Worm (Caenorhabditis elegans) whole organism, late embryonic: ENCODE measurements around the gene ZK662.2.
A peak's percentile ranks its signal among the peaks of the same experiment; 100 is the strongest.

Experiments
- C08G9.2 ChIP-seq: sonication (generic microtip); optimal IDR thresholded peaks from 2 replicates; lab custom pipeline; 2016; ENCODE audit warnings: mild to moderate bottlenecking, missing genetic modification characterization, moderate library complexity, missing compliant biosample characterization
- F13H6.1 ChIP-seq: sonication (generic microtip); optimal IDR thresholded peaks from 2 replicates; lab custom pipeline; 2016; ENCODE audit warnings: missing genetic modification characterization, missing compliant biosample characterization
- K02D7.2 ChIP-seq: sonication (generic microtip); optimal IDR thresholded peaks from 2 replicates; lab custom pipeline; 2017; ENCODE audit warnings: mild to moderate bottlenecking, missing genetic modification characterization, missing compliant biosample characterization
- T23F11.4 ChIP-seq: fragments of 200-800 bp; sonication (Bioruptor generic); optimal IDR thresholded peaks from 2 replicates; lab custom pipeline; 2018; ENCODE audit warnings: mild to moderate bottlenecking, missing genetic modification characterization, missing compliant biosample characterization
- Y22D7AL.16 ChIP-seq: sonication (generic microtip); optimal IDR thresholded peaks from 2 replicates; lab custom pipeline; 2016; ENCODE audit warnings: missing genetic modification characterization, missing compliant biosample characterization
- ahr-1 ChIP-seq: sonication (generic microtip); optimal IDR thresholded peaks from 2 replicates; lab custom pipeline; 2016; ENCODE audit warnings: missing genetic modification characterization, missing compliant biosample characterization
- ceh-18 ChIP-seq: sonication (generic microtip); optimal IDR thresholded peaks from 2 replicates; lab custom pipeline; 2016; ENCODE audit warnings: missing genetic modification characterization, missing compliant biosample characterization
- ceh-22 ChIP-seq: sonication (generic microtip); optimal IDR thresholded peaks from 2 replicates; lab custom pipeline; 2017; ENCODE audit warnings: missing biosample characterization, missing genetic modification characterization
- ceh-24 ChIP-seq: sonication (generic microtip); optimal IDR thresholded peaks from 2 replicates; lab custom pipeline; 2016; ENCODE audit warnings: mild to moderate bottlenecking, missing genetic modification characterization, missing compliant biosample characterization
- ceh-34 ChIP-seq: sonication (generic microtip); optimal IDR thresholded peaks from 2 replicates; lab custom pipeline; 2016; ENCODE audit warnings: mild to moderate bottlenecking, missing genetic modification characterization, missing compliant biosample characterization
- ceh-45 ChIP-seq: fragments of 200-800 bp; sonication (Bioruptor generic); IDR thresholded peaks from 2 replicates; pipeline ENCODE4 v1.3.6; 2022; ENCODE audit warnings: missing genetic modification reagents, missing genetic modification characterization, missing compliant biosample characterization
- dmd-4 ChIP-seq: sonication (generic microtip); optimal IDR thresholded peaks from 2 replicates; lab custom pipeline; 2016; ENCODE audit warnings: borderline replicate concordance, missing genetic modification characterization, missing compliant biosample characterization
- dve-1 ChIP-seq: sonication (generic microtip); optimal IDR thresholded peaks from 2 replicates; lab custom pipeline; 2017; ENCODE audit warnings: antibody characterized with exemption, mild to moderate bottlenecking, missing genetic modification characterization, missing compliant biosample characterization
- elt-4 ChIP-seq: sonication (generic microtip); optimal IDR thresholded peaks from 2 replicates; lab custom pipeline; 2016; ENCODE audit warnings: missing genetic modification characterization, missing compliant biosample characterization
- ets-4 ChIP-seq: sonication (generic microtip); optimal IDR thresholded peaks from 2 replicates; lab custom pipeline; 2016; ENCODE audit warnings: missing genetic modification characterization, missing compliant biosample characterization
- fax-1 ChIP-seq: sonication (generic microtip); optimal IDR thresholded peaks from 2 replicates; lab custom pipeline; 2016; ENCODE audit warnings: missing genotype, missing genetic modification characterization, missing compliant biosample characterization
- fkh-10 ChIP-seq: fragments of 150-350 bp; optimal IDR thresholded peaks from 2 replicates; lab custom pipeline; 2014; ENCODE audit warnings: missing biosample characterization, missing genetic modification reagents, missing genetic modification characterization
- fkh-6 ChIP-seq: sonication (generic microtip); optimal IDR thresholded peaks from 2 replicates; lab custom pipeline; 2016; ENCODE audit warnings: missing genetic modification characterization, missing compliant biosample characterization
- hlh-13 ChIP-seq: fragments of 200-800 bp; sonication (Bioruptor generic); optimal IDR thresholded peaks from 2 replicates; lab custom pipeline; 2018; ENCODE audit warnings: mild to moderate bottlenecking, missing genetic modification characterization, missing compliant biosample characterization
- hlh-30 ChIP-seq: sonication (generic microtip); optimal IDR thresholded peaks from 2 replicates; lab custom pipeline; 2017; ENCODE audit warnings: antibody characterized with exemption, missing genetic modification characterization, missing compliant biosample characterization; ENCODE audit not compliant: insufficient read depth
- hlh-6 ChIP-seq: sonication (generic microtip); optimal IDR thresholded peaks from 2 replicates; lab custom pipeline; 2016; ENCODE audit warnings: missing genotype, missing genetic modification characterization, missing compliant biosample characterization
- lim-6 ChIP-seq: sonication (generic microtip); optimal IDR thresholded peaks from 2 replicates; lab custom pipeline; 2016; ENCODE audit warnings: missing genetic modification characterization, missing compliant biosample characterization
- madf-2 ChIP-seq: sonication (generic microtip); optimal IDR thresholded peaks from 2 replicates; lab custom pipeline; 2017; ENCODE audit warnings: missing genetic modification characterization, missing compliant biosample characterization
- nhr-11 ChIP-seq: fragments of 150-350 bp; optimal IDR thresholded peaks from 2 replicates; lab custom pipeline; 2014; ENCODE audit warnings: missing biosample characterization, missing genetic modification characterization
- nhr-232 ChIP-seq: sonication (generic microtip); optimal IDR thresholded peaks from 2 replicates; lab custom pipeline; 2016; ENCODE audit warnings: missing genetic modification characterization, missing compliant biosample characterization
- odd-2 ChIP-seq: sonication (generic microtip); optimal IDR thresholded peaks from 2 replicates; lab custom pipeline; 2017; ENCODE audit warnings: antibody characterized with exemption, mild to moderate bottlenecking, missing genetic modification characterization, missing compliant biosample characterization
- pag-3 ChIP-seq: sonication (generic microtip); optimal IDR thresholded peaks from 2 replicates; lab custom pipeline; 2016; ENCODE audit warnings: missing compliant biosample characterization, missing genetic modification characterization, borderline replicate concordance
- pax-1 ChIP-seq: fragments of 150-350 bp; optimal IDR thresholded peaks from 2 replicates; lab custom pipeline; 2014; ENCODE audit warnings: missing biosample characterization, missing genetic modification characterization
- pha-2 ChIP-seq: sonication (generic microtip); optimal IDR thresholded peaks from 2 replicates; lab custom pipeline; 2017; ENCODE audit warnings: mild to moderate bottlenecking, missing genetic modification characterization, missing compliant biosample characterization
- pha-4 ChIP-seq: fragments of 150-350 bp; optimal IDR thresholded peaks from 2 replicates; lab custom pipeline; 2018; ENCODE audit warnings: missing biosample characterization, missing genetic modification reagents, missing genetic modification characterization
- pqm-1 ChIP-seq: sonication (generic microtip); optimal IDR thresholded peaks from 2 replicates; lab custom pipeline; 2016; ENCODE audit warnings: missing genetic modification characterization, missing compliant biosample characterization
- pros-1 ChIP-seq: fragments of 150-350 bp; optimal IDR thresholded peaks from 2 replicates; lab custom pipeline; 2014; ENCODE audit warnings: missing biosample characterization, missing genetic modification reagents, missing genetic modification characterization
- tbx-7 ChIP-seq: sonication (generic microtip); optimal IDR thresholded peaks from 2 replicates; lab custom pipeline; 2016; ENCODE audit warnings: missing genotype, missing genetic modification characterization, missing compliant biosample characterization
- ttx-3 ChIP-seq: sonication (generic microtip); optimal IDR thresholded peaks from 2 replicates; lab custom pipeline; 2016; ENCODE audit warnings: missing genetic modification reagents, missing genetic modification characterization, missing compliant biosample characterization
- ztf-16 ChIP-seq: sonication (generic microtip); optimal IDR thresholded peaks from 2 replicates; lab custom pipeline; 2017; ENCODE audit warnings: missing genetic modification characterization, missing compliant biosample characterization

The ZK662.2 gene

ce11 chrX:15741852-15742251 lies 45.4 kb downstream of the ZK662.2 start (continued):
- TF ChIP-seq pros-1 (tag; lab: Kevin White, UChicago) = no peak
- peak; percentile 48 for TF ChIP-seq ets-4
- TF ChIP-seq odd-2 (tag; lab: Kevin White, UChicago) = peak; percentile 30
- TF ChIP-seq nhr-11 (tag; lab: Kevin White, UChicago) = no peak
- peak; percentile 71 for TF ChIP-seq ceh-24
- peak; percentile 83 for TF ChIP-seq madf-2 (tag; lab: Kevin White, UChicago)
- TF ChIP-seq T23F11.4 (GFP tag; lab: Kevin White, UChicago) = peak; percentile 90
- no peak for TF ChIP-seq elt-4 (tag; lab: Kevin White, UChicago)
- TF ChIP-seq F13H6.1 (tag; lab: Kevin White, UChicago) = peak; percentile 80
- TF ChIP-seq ceh-34 = peak; percentile 86
- peak; percentile 55 for TF ChIP-seq hlh-30 (tag; lab: Kevin White, UChicago)
- peak; percentile 84 for TF ChIP-seq fkh-6
- peak; percentile 58 for TF ChIP-seq dmd-4
- TF ChIP-seq pax-1 = no peak
- TF ChIP-seq ahr-1 (tag; lab: Kevin White, UChicago) = peak; percentile 72
- peak; percentile 60 for TF ChIP-seq dve-1 (tag; lab: Kevin White, UChicago)
- TF ChIP-seq pqm-1 = peak; percentile 84
- TF ChIP-seq ceh-22 (tag; lab: Kevin White, UChicago) = no peak
- TF ChIP-seq nhr-232 (tag; lab: Kevin White, UChicago) = peak; percentile 80
- TF ChIP-seq C08G9.2 (tag; lab: Kevin White, UChicago) = peak; percentile 79
- TF ChIP-seq ceh-18 (tag; lab: Kevin White, UChicago) = peak; percentile 87

ce11 chrX:15742310-15742709 lies 45.8 kb downstream of the ZK662.2 start, which contains the start of gene nhr-255:
Gene nhr-255 (plus strand): TSS chrX:15742610.
- TF ChIP-seq ceh-22 (tag; lab: Kevin White, UChicago) (no peak), nhr-232 (tag; lab: Kevin White, UChicago) (no peak), fax-1 (tag; lab: Kevin White, UChicago) (no peak), elt-4 (tag; lab: Kevin White, UChicago) (no peak), hlh-6 (tag; lab: Kevin White, UChicago) (no peak), nhr-11 (tag; lab: Kevin White, UChicago) (no peak)

- TF ChIP-seq ceh-45 (GFP tag; lab: Robert Waterston, UW) (no peak), tbx-7 (tag; lab: Kevin White, UChicago) (no peak), pha-2 (tag; lab: Kevin White, UChicago) (no peak), ets-4 (no peak), dve-1 (tag; lab: Kevin White, UChicago) (no peak), pqm-1 (no peak), pag-3 (tag; lab: Kevin White, UChicago) (no peak), lim-6 (no peak), nhr-11 (tag; lab: Kevin White, UChicago) (no peak), Y22D7AL.16 (tag; lab: Kevin White, UChicago) (no peak), elt-4 (tag; lab: Kevin White, UChicago) (no peak), ttx-3 (tag; lab: Kevin White, UChicago) (no peak), pha-4 (tag; lab: Kevin White, UChicago) (no peak), hlh-13 (GFP tag; lab: Kevin White, UChicago) (no peak), ztf-16 (tag; lab: Kevin White, UChicago) (no peak), K02D7.2 (tag; lab: Kevin White, UChicago) (no peak), fkh-10 (GFP tag; lab: Kevin White, UChicago) (no peak)
- TF ChIP-seq, all 69 proteins: peak for 0
Measured at ce11 chrX:15746705-15747104, 50.2 kb downstream of the ZK662.2 start, which contains the start of gene srxa-9. Gene srxa-9 (plus strand): TSS chrX:15747005.
